Fruit fly (Drosophila melanogaster) whole organism, embryonic: ENCODE data around the gene Jhbp14.

Source experiments
- ATbp ChIP-seq: fragments of 200-800 bp; sonication (Bioruptor generic); optimal IDR thresholded peaks from 2 replicates; lab custom pipeline; 2017; ENCODE audit warnings: missing biosample characterization, mild to moderate bottlenecking, missing genetic modification characterization, missing genetic modification reagents
- Atf-2 ChIP-seq: fragments of 200-800 bp; sonication (Bioruptor generic); optimal IDR thresholded peaks from 2 replicates; lab custom pipeline; 2016; ENCODE audit warnings: missing biosample characterization, missing genetic modification characterization
- Bgb ChIP-seq: fragments of 200-800 bp; sonication (Bioruptor generic); IDR thresholded peaks from 2 replicates; pipeline ENCODE4 v1.3.6; 2022; ENCODE audit warnings: missing biosample characterization, missing genetic modification characterization; ENCODE audit not compliant: partially characterized antibody
- Blimp-1 ChIP-seq: fragments of 200-800 bp; sonication (Bioruptor generic); optimal IDR thresholded peaks from 3 replicates; lab custom pipeline; 2018; ENCODE audit warnings: missing biosample characterization, missing genetic modification characterization, mild to moderate bottlenecking, moderate library complexity, missing genetic modification reagents
- Bteb2 ChIP-seq: fragments of 200-800 bp; sonication (Bioruptor generic); optimal IDR thresholded peaks from 2 replicates; lab custom pipeline; 2016; ENCODE audit warnings: missing biosample characterization, missing genetic modification characterization
- CG10209 ChIP-seq: fragments of 200-800 bp; sonication (Bioruptor generic); optimal IDR thresholded peaks from 3 replicates; lab custom pipeline; 2017; ENCODE audit warnings: missing biosample characterization, mild to moderate bottlenecking, missing genetic modification characterization, missing genetic modification reagents
- CG10267 ChIP-seq: fragments of 200-800 bp; sonication (Bioruptor generic); optimal IDR thresholded peaks from 2 replicates; lab custom pipeline; 2018; ENCODE audit warnings: missing biosample characterization, mild to moderate bottlenecking, missing genetic modification characterization, moderate library complexity
- CG11504 ChIP-seq: fragments of 200-800 bp; sonication (Bioruptor generic); optimal IDR thresholded peaks from 3 replicates; lab custom pipeline; 2019; ENCODE audit warnings: missing biosample characterization, mild to moderate bottlenecking, missing genetic modification characterization, moderate library complexity
- CG13287 ChIP-seq: fragments of 200-800 bp; sonication (Bioruptor generic); IDR thresholded peaks from 2 replicates; pipeline ENCODE4 v1.3.6; 2022; ENCODE audit warnings: missing biosample characterization, missing genetic modification characterization; ENCODE audit not compliant: partially characterized antibody
- CG15073 ChIP-seq: fragments of 200-800 bp; sonication (Bioruptor generic); optimal IDR thresholded peaks from 2 replicates; lab custom pipeline; 2016; ENCODE audit warnings: missing biosample characterization, missing genetic modification characterization
- CG17829 ChIP-seq: fragments of 200-800 bp; optimal IDR thresholded peaks from 2 replicates; lab custom pipeline; 2019; ENCODE audit warnings: missing biosample characterization, mild to moderate bottlenecking, missing genetic modification characterization, moderate library complexity
- CG2889 ChIP-seq: fragments of 200-800 bp; sonication (Bioruptor generic); IDR thresholded peaks from 3 replicates; pipeline ENCODE4 v1.3.6; 2022; ENCODE audit warnings: missing biosample characterization, missing genetic modification characterization
- CG3407 ChIP-seq: fragments of 200-800 bp; sonication (Bioruptor generic); optimal IDR thresholded peaks from 2 replicates; lab custom pipeline; 2018; ENCODE audit warnings: missing biosample characterization, mild to moderate bottlenecking, missing genetic modification characterization
- CG43689 ChIP-seq: fragments of 200-800 bp; sonication (Bioruptor generic); IDR thresholded peaks from 2 replicates; pipeline ENCODE4 v1.3.6; 2022; ENCODE audit warnings: missing biosample characterization, missing genetic modification characterization
- CG4424 ChIP-seq: fragments of 200-800 bp; sonication (Bioruptor generic); optimal IDR thresholded peaks from 3 replicates; lab custom pipeline; 2016; ENCODE audit warnings: missing biosample characterization, missing genetic modification characterization
- CG6689 ChIP-seq: fragments of 200-800 bp; sonication (Bioruptor generic); IDR thresholded peaks from 2 replicates; pipeline ENCODE4 v1.3.6; 2022; ENCODE audit warnings: missing biosample characterization, missing genetic modification characterization
- CG7357 ChIP-seq: fragments of 200-800 bp; sonication (Bioruptor generic); IDR thresholded peaks from 3 replicates; pipeline ENCODE4 v1.3.6; 2022; ENCODE audit warnings: missing biosample characterization, missing genetic modification characterization
- CG7372 ChIP-seq: fragments of 200-800 bp; sonication (Bioruptor generic); IDR thresholded peaks from 2 replicates; pipeline ENCODE4 v1.3.6; 2022; ENCODE audit warnings: missing biosample characterization, missing genetic modification characterization
- CG7839 ChIP-seq: fragments of 200-800 bp; sonication (Bioruptor generic); optimal IDR thresholded peaks from 3 replicates; lab custom pipeline; 2018; ENCODE audit warnings: missing biosample characterization, mild to moderate bottlenecking, missing genetic modification characterization, moderate library complexity
- E2f1 ChIP-seq: fragments of 200-800 bp; sonication (Bioruptor generic); IDR thresholded peaks from 2 replicates; pipeline ENCODE4 v1.3.6; 2022; ENCODE audit warnings: missing biosample characterization, missing genetic modification characterization
- ERR ChIP-seq: fragments of 200-800 bp; sonication (Bioruptor generic); optimal IDR thresholded peaks from 2 replicates; lab custom pipeline; 2016; ENCODE audit warnings: missing biosample characterization, missing genetic modification characterization
- Ets97D ChIP-seq: fragments of 200-800 bp; sonication (Bioruptor generic); optimal IDR thresholded peaks from 3 replicates; lab custom pipeline; 2016; ENCODE audit warnings: missing biosample characterization, missing genetic modification characterization
- Fer3 ChIP-seq: fragments of 200-800 bp; sonication (Bioruptor generic); optimal IDR thresholded peaks from 2 replicates; lab custom pipeline; 2018; ENCODE audit warnings: missing biosample characterization, mild to moderate bottlenecking, missing genetic modification characterization, moderate library complexity
- Gug ChIP-seq: fragments of 200-800 bp; sonication (Bioruptor generic); IDR thresholded peaks from 4 replicates; pipeline ENCODE4 v1.3.6; 2022; ENCODE audit warnings: missing biosample characterization, missing genetic modification characterization
- HmgZ ChIP-seq: fragments of 200-800 bp; sonication (Bioruptor generic); optimal IDR thresholded peaks from 2 replicates; lab custom pipeline; 2018; ENCODE audit warnings: missing biosample characterization, mild to moderate bottlenecking, missing genetic modification characterization
- Hr78 ChIP-seq, 2 experiments: fragments of 200-800 bp in 1 of 2; fragments of >200 bp in 1 of 2; sonication (Bioruptor generic) in 1 of 2; optimal IDR thresholded peaks; 2 replicates each; lab custom pipeline; 2017 to 2019; ENCODE audit warnings: missing biosample characterization in 2 of 2, missing genetic modification characterization in 2 of 2, mild to moderate bottlenecking in 1 of 2, moderate library complexity in 1 of 2
- NC2α ChIP-seq: fragments of 200-800 bp; sonication (Bioruptor generic); optimal IDR thresholded peaks from 2 replicates; lab custom pipeline; 2016; ENCODE audit warnings: missing biosample characterization, missing genetic modification characterization
- Optix ChIP-seq: fragments of 200-800 bp; sonication (Bioruptor generic); IDR thresholded peaks from 3 replicates; pipeline ENCODE4 v1.3.6; 2022; ENCODE audit warnings: missing biosample characterization, missing genetic modification characterization
- Rx ChIP-seq: fragments of 200-800 bp; sonication (Bioruptor generic); IDR thresholded peaks from 2 replicates; pipeline ENCODE4 v1.3.6; 2022; ENCODE audit warnings: missing biosample characterization, missing genetic modification characterization
- Taf1 ChIP-seq: fragments of 200-800 bp; sonication (Bioruptor generic); IDR thresholded peaks from 2 replicates; pipeline ENCODE4 v1.3.6; 2022; ENCODE audit warnings: missing biosample characterization, missing genetic modification characterization
- Vsx1 ChIP-seq: fragments of 200-800 bp; sonication (Bioruptor generic); optimal IDR thresholded peaks from 2 replicates; lab custom pipeline; 2017; ENCODE audit warnings: missing biosample characterization, mild to moderate bottlenecking, missing genetic modification characterization, missing genetic modification reagents
- ac ChIP-seq: fragments of 200-800 bp; sonication (Bioruptor generic); optimal IDR thresholded peaks from 3 replicates; lab custom pipeline; 2017; ENCODE audit warnings: missing biosample characterization, mild to moderate bottlenecking, missing genetic modification characterization
- chinmo ChIP-seq: fragments of 200-800 bp; sonication (Bioruptor generic); IDR thresholded peaks from 4 replicates; pipeline ENCODE4 v1.3.6; 2022; ENCODE audit warnings: missing biosample characterization, missing genetic modification characterization; ENCODE audit not compliant: partially characterized antibody
- chn ChIP-seq: fragments of 200-800 bp; sonication (Bioruptor generic); optimal IDR thresholded peaks from 2 replicates; lab custom pipeline; 2016; ENCODE audit warnings: missing biosample characterization, missing genetic modification characterization
- crc ChIP-seq: fragments of 200-800 bp; sonication (Bioruptor generic); optimal IDR thresholded peaks from 2 replicates; lab custom pipeline; 2016; ENCODE audit warnings: missing biosample characterization, missing genetic modification characterization
- cwo ChIP-seq: fragments of 200-800 bp; sonication (Bioruptor generic); optimal IDR thresholded peaks from 3 replicates; lab custom pipeline; 2017; ENCODE audit warnings: missing biosample characterization, missing genetic modification characterization, mild to moderate bottlenecking, moderate library complexity, missing genetic modification reagents
- fd96Cb ChIP-seq: fragments of 200-800 bp; sonication (Bioruptor generic); optimal IDR thresholded peaks from 2 replicates; lab custom pipeline; 2018; ENCODE audit warnings: missing biosample characterization, mild to moderate bottlenecking, missing genetic modification characterization, moderate library complexity
- grau ChIP-seq: fragments of 200-800 bp; optimal IDR thresholded peaks from 3 replicates; lab custom pipeline; 2019; ENCODE audit warnings: missing biosample characterization, mild to moderate bottlenecking, missing genetic modification characterization, moderate library complexity
- gt ChIP-seq: fragments of 200-800 bp; sonication (Bioruptor generic); IDR thresholded peaks from 2 replicates; pipeline ENCODE4 v1.3.6; 2022; ENCODE audit warnings: missing biosample characterization, missing genetic modification characterization
- ham ChIP-seq: fragments of 200-800 bp; sonication (Bioruptor generic); IDR thresholded peaks from 2 replicates; pipeline ENCODE4 v1.3.6; 2022; ENCODE audit warnings: missing biosample characterization, missing genetic modification characterization
- inv ChIP-seq: fragments of 200-800 bp; sonication (Bioruptor generic); IDR thresholded peaks from 2 replicates; pipeline ENCODE4 v1.3.6; 2022; ENCODE audit warnings: missing biosample characterization, missing genetic modification characterization; ENCODE audit not compliant: partially characterized antibody
- mirr ChIP-seq: fragments of 200-800 bp; sonication (Bioruptor generic); optimal IDR thresholded peaks from 3 replicates; lab custom pipeline; 2018; ENCODE audit warnings: missing biosample characterization, mild to moderate bottlenecking, missing genetic modification characterization
- nau ChIP-seq: fragments of 200-800 bp; sonication (Bioruptor generic); optimal IDR thresholded peaks from 3 replicates; lab custom pipeline; 2017; ENCODE audit warnings: missing biosample characterization, mild to moderate bottlenecking, missing genetic modification characterization, missing genetic modification reagents
- odd ChIP-seq: fragments of 200-800 bp; sonication (Bioruptor generic); optimal IDR thresholded peaks from 2 replicates; lab custom pipeline; 2017; ENCODE audit warnings: missing biosample characterization, mild to moderate bottlenecking, missing genetic modification characterization
- org-1 ChIP-seq: fragments of 200-800 bp; sonication (Bioruptor generic); optimal IDR thresholded peaks from 2 replicates; lab custom pipeline; 2017; ENCODE audit warnings: missing biosample characterization, missing genetic modification characterization
- run ChIP-seq: fragments of 200-800 bp; sonication (Bioruptor generic); optimal IDR thresholded peaks from 3 replicates; lab custom pipeline; 2018; ENCODE audit warnings: missing biosample characterization, mild to moderate bottlenecking, missing genetic modification characterization
- sim ChIP-seq: fragments of 200-800 bp; sonication (Bioruptor generic); IDR thresholded peaks from 2 replicates; pipeline ENCODE4 v1.3.6; 2022; ENCODE audit warnings: missing biosample characterization, missing genetic modification characterization
- toy ChIP-seq: fragments of 200-800 bp; sonication (Bioruptor generic); IDR thresholded peaks from 2 replicates; pipeline ENCODE4 v1.3.6; 2022; ENCODE audit warnings: missing biosample characterization, missing genetic modification characterization
- trh ChIP-seq: fragments of 200-800 bp; sonication (Bioruptor generic); optimal IDR thresholded peaks from 2 replicates; lab custom pipeline; 2016; ENCODE audit warnings: missing biosample characterization, missing genetic modification characterization
- vvl ChIP-seq: fragments of 200-800 bp; sonication (Bioruptor generic); IDR thresholded peaks from 2 replicates; pipeline ENCODE4 v1.3.6; 2022; ENCODE audit warnings: missing biosample characterization, missing genetic modification characterization
- zen2 ChIP-seq: fragments of 200-800 bp; sonication (Bioruptor generic); IDR thresholded peaks from 3 replicates; pipeline ENCODE4 v1.3.6; 2022; ENCODE audit warnings: missing biosample characterization, missing genetic modification characterization; ENCODE audit not compliant: partially characterized antibody

The Jhbp14 gene

DNA sequence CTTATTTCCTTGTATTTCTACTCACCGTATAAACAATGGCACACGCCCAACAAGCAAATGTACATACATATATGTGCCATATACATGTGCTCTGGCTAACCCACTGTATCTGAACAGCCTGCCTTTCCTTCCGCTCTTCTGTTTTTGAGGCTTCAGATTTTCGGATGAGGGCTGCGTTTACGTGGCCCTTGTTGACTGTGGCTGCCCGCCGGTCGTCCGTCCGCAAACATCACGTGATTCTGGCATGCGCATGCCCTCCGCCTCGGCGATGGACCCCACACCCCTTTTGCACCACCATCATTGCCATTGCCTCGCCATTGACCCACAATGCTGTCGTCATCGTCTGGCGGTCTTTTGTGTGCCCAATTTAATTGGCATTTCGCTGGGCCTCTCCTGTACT is 31.0 kb upstream of the Jhbp14 start (continued):
- TF ChIP-seq chn (GFP tag; lab: Kevin White, UChicago) = no peak
- peak; percentile 21 for TF ChIP-seq run (tag; lab: Kevin White, UChicago)
- no peak for TF ChIP-seq Rx (GFP tag; lab: Robert Waterston, UW)
- no peak for TF ChIP-seq Bteb2 (GFP tag; lab: Kevin White, UChicago)
- no peak for TF ChIP-seq CG11504
- no peak for TF ChIP-seq nau (GFP tag; lab: Kevin White, UChicago)
- no peak for TF ChIP-seq inv (GFP tag; lab: Robert Waterston, UW)
- no peak for TF ChIP-seq ac (GFP tag; lab: Kevin White, UChicago)
- TF ChIP-seq CG15073 (GFP tag; lab: Kevin White, UChicago) = no peak
- TF ChIP-seq fd96Cb = no peak
- peak; percentile 6 for TF ChIP-seq org-1
- TF ChIP-seq zen2 (GFP tag; lab: Robert Waterston, UW) = no peak
- peak; percentile 3 for TF ChIP-seq CG10209 (GFP tag; lab: Kevin White, UChicago)
- TF ChIP-seq Optix (GFP tag; lab: Robert Waterston, UW) = 0 out of 3 replicates have a peak, but pooled peaks have one; percentile 15
- TF ChIP-seq Taf1 (GFP tag; lab: Robert Waterston, UW) = no peak
- no peak for TF ChIP-seq CG7839 (tag; lab: Kevin White, UChicago)
- peak; percentile 14; the same call in 1 of the 2 replicates for TF ChIP-seq CG13287 (GFP tag; lab: Robert Waterston, UW)
- TF ChIP-seq Atf-2 (GFP tag; lab: Kevin White, UChicago) = no peak
- TF ChIP-seq CG17829 (tag; lab: Kevin White, UChicago) = peak; percentile 4
- TF ChIP-seq chinmo (GFP tag; lab: Robert Waterston, UW) = peak; percentile 82; the same call in 1 of the 4 replicates
- TF ChIP-seq Fer3 = no peak
- peak; percentile 7 for TF ChIP-seq CG3407 (GFP tag; lab: Kevin White, UChicago)
- no peak for TF ChIP-seq Ets97D (GFP tag; lab: Kevin White, UChicago)
- TF ChIP-seq Vsx1 = peak; percentile 25
- no peak for TF ChIP-seq grau (tag; lab: Kevin White, UChicago)
- no peak for TF ChIP-seq E2f1 (GFP tag; lab: Robert Waterston, UW)
- no peak for TF ChIP-seq sim (GFP tag; lab: Robert Waterston, UW)
- no peak for TF ChIP-seq CG10267 (tag; lab: Kevin White, UChicago)
- no peak for TF ChIP-seq CG43689 (GFP tag; lab: Robert Waterston, UW)
- TF ChIP-seq gt = no peak
- TF ChIP-seq ATbp (GFP tag; lab: Kevin White, UChicago) = no peak
- TF ChIP-seq CG4424 = no peak
- TF ChIP-seq Gug (GFP tag; lab: Robert Waterston, UW) = no peak
- peak; percentile 71 for TF ChIP-seq mirr (GFP tag; lab: Kevin White, UChicago)
- peak; percentile 7 for TF ChIP-seq HmgZ (tag; lab: Kevin White, UChicago)
- TF ChIP-seq ham (GFP tag; lab: Robert Waterston, UW) = no peak
- TF ChIP-seq Bgb (GFP tag; lab: Robert Waterston, UW) = no peak
- TF ChIP-seq CG2889 (GFP tag; lab: Robert Waterston, UW) = no peak
- TF ChIP-seq odd (GFP tag; lab: Kevin White, UChicago) = peak; percentile 6
- TF ChIP-seq crc = no peak
- no peak for TF ChIP-seq CG7372
- peak in 1 of 2 experiments; percentile 17 for TF ChIP-seq Hr78 (GFP tag; optimal IDR thresholded peaks at IDR 0.05; lab: Kevin White, UChicago)
- no peak for TF ChIP-seq CG7357
- no peak for TF ChIP-seq toy
- no peak for TF ChIP-seq CG6689 (GFP tag; lab: Robert Waterston, UW)
- peak; percentile 23 for TF ChIP-seq ERR
- peak; percentile 99 for TF ChIP-seq cwo (GFP tag; lab: Kevin White, UChicago)
- TF ChIP-seq NC2α (GFP tag; lab: Kevin White, UChicago) = peak; percentile 17
- TF ChIP-seq trh (GFP tag; lab: Kevin White, UChicago) = no peak
- TF ChIP-seq Blimp-1 (GFP tag; lab: Kevin White, UChicago) = no peak
- peak; percentile 60; the same call in 1 of the 2 replicates for TF ChIP-seq vvl
